Fruit fly (Drosophila melanogaster): ENCODE data around the gene CG1812.

CG1812 gene

dm6 chrX:20507785-20508184 lies 3.6 kb upstream of the CG1812 start (continued):
- TF ChIP-seq sim (GFP tag; IDR thresholded peaks at IDR 0.05) (no peak), CG6272 (GFP tag; IDR thresholded peaks at IDR 0.05) (no peak), CG34224 (GFP tag; IDR thresholded peaks at IDR 0.05; ENCODE audit: partially characterized antibody) (no peak), klu (GFP tag; IDR thresholded peaks at IDR 0.05) (no peak), CG43689 (GFP tag; IDR thresholded peaks at IDR 0.05) (no peak), vnd (GFP tag; IDR thresholded peaks at IDR 0.05; ENCODE audit: partially characterized antibody) (no peak), CG4854 (GFP tag; optimal IDR thresholded peaks at IDR 0.05) (no peak), vvl (GFP tag; IDR thresholded peaks at IDR 0.05) (peak; percentile 39; the same call in 1 of the 2 replicates), CG9797 (GFP tag; optimal IDR thresholded peaks at IDR 0.05) (no peak), CG7839 (tag; optimal IDR thresholded peaks at IDR 0.05) (peak; percentile 51), Usf (GFP tag; optimal IDR thresholded peaks at IDR 0.05) (no peak), H15 (GFP tag; IDR thresholded peaks at IDR 0.05) (0 out of 3 replicates have a peak, but pooled peaks have one; percentile 34), YL-1 (GFP tag; optimal IDR thresholded peaks at IDR 0.05) (no peak), CHES-1-like (GFP tag; optimal IDR thresholded peaks at IDR 0.05) (no peak), CG12071 (GFP tag; optimal IDR thresholded peaks at IDR 0.05) (no peak), slou (GFP tag; optimal IDR thresholded peaks at IDR 0.05) (no peak), CG11093 (GFP tag; IDR thresholded peaks at IDR 0.05) (no peak), esg (GFP tag; conservative IDR thresholded peaks at IDR 0.05) (peak; percentile 27; the same call in 1 of the 2 replicates), bcd (GFP tag; optimal IDR thresholded peaks at IDR 0.05) (peak; percentile 53), D19A (tag; optimal IDR thresholded peaks at IDR 0.05) (no peak), croc (GFP tag; conservative IDR thresholded peaks at IDR 0.05) (peak; percentile 17; the same call in 1 of the 3 replicates), CG1529 (GFP tag; optimal IDR thresholded peaks at IDR 0.05) (peak; percentile 17), Doc3 (GFP tag; IDR thresholded peaks at IDR 0.05; ENCODE audit: partially characterized antibody) (no peak), pfk (GFP tag; optimal IDR thresholded peaks at IDR 0.05) (no peak), Side (GFP tag; optimal IDR thresholded peaks at IDR 0.05) (no peak), Fer2 (tag; optimal IDR thresholded peaks at IDR 0.05) (no peak), fd3F (GFP tag; optimal IDR thresholded peaks at IDR 0.05) (peak; percentile 17), Blimp-1 (GFP tag; optimal IDR thresholded peaks at IDR 0.05) (peak; percentile 36), Dll (GFP tag; IDR thresholded peaks at IDR 0.05; ENCODE audit: partially characterized antibody) (no peak), run (tag; optimal IDR thresholded peaks at IDR 0.05) (no peak), CG9932 (GFP tag; IDR thresholded peaks at IDR 0.05) (peak; percentile 33; the same call in 1 of the 2 replicates), gcm (GFP tag; optimal IDR thresholded peaks at IDR 0.05) (no peak), CG13624 (GFP tag; optimal IDR thresholded peaks at IDR 0.05) (no peak), CG8944 (GFP tag; optimal IDR thresholded peaks at IDR 0.05) (peak; percentile 12), wor (GFP tag; IDR thresholded peaks at IDR 0.05) (no peak), CG17361 (GFP tag; IDR thresholded peaks at IDR 0.05) (peak; percentile 52; the same call in 1 of the 3 replicates), NK7.1 (GFP tag; optimal IDR thresholded peaks at IDR 0.05) (no peak), CG7372 (GFP tag; IDR thresholded peaks at IDR 0.05) (no peak), Hmx (GFP tag; optimal IDR thresholded peaks at IDR 0.05) (no peak), Deaf1 (tag; optimal IDR thresholded peaks at IDR 0.05) (no peak), sd (tag; optimal IDR thresholded peaks at IDR 0.05) (no peak), twi (tag; optimal IDR thresholded peaks at IDR 0.05) (no peak), ac (GFP tag; optimal IDR thresholded peaks at IDR 0.05) (no peak), Max (GFP tag; optimal IDR thresholded peaks at IDR 0.05) (peak; percentile 27), CG12391 (tag; optimal IDR thresholded peaks at IDR 0.05) (peak; percentile 34), CG14014 (GFP tag; IDR thresholded peaks at IDR 0.05) (peak; percentile 6; the same call in 1 of the 2 replicates), odd (GFP tag; optimal IDR thresholded peaks at IDR 0.05) (peak; percentile 23), sens-2 (GFP tag; IDR thresholded peaks at IDR 0.05) (no peak), chif (GFP tag; optimal IDR thresholded peaks at IDR 0.05) (peak; percentile 36 to 41), caup (GFP tag; optimal IDR thresholded peaks at IDR 0.05; ENCODE audit: severe bottlenecking) (peak; percentile 40), CG2875 (GFP tag; optimal IDR thresholded peaks at IDR 0.05) (peak; percentile 15)
